Worm (Caenorhabditis elegans) whole organism, young adult: ENCODE results near the gene K11H3.8.

Experiments
- ccch-3 ChIP-seq: fragments of 200-800 bp; sonication (Bioruptor generic); optimal IDR thresholded peaks from 2 replicates; lab custom pipeline; 2018; ENCODE audit warnings: mild to moderate bottlenecking, missing genetic modification characterization, missing compliant biosample characterization
- ceh-79 ChIP-seq: sonication (generic microtip); optimal IDR thresholded peaks from 2 replicates; lab custom pipeline; 2017; ENCODE audit warnings: mild to moderate bottlenecking, missing genetic modification characterization, missing compliant biosample characterization
- efl-1 ChIP-seq: fragments of 150-350 bp; optimal IDR thresholded peaks from 2 replicates; lab custom pipeline; 2014; ENCODE audit warnings: missing biosample characterization, missing genetic modification reagents, missing genetic modification characterization
- lin-35 ChIP-seq, 3 experiments: fragments of 150-350 bp in 2 of 3; sonication (generic microtip) in 1 of 3; optimal IDR thresholded peaks; 2 replicates each; lab custom pipeline; 2014 to 2018; ENCODE audit warnings: missing biosample characterization in 3 of 3, missing genetic modification characterization in 3 of 3, missing genetic modification reagents in 3 of 3
- mel-28 ChIP-seq: sonication (generic microtip); optimal IDR thresholded peaks from 2 replicates; lab custom pipeline; 2016; ENCODE audit warnings: borderline replicate concordance, mild to moderate bottlenecking, missing genetic modification characterization, missing compliant biosample characterization
- pha-4 ChIP-seq: fragments of 150-350 bp; sonication (generic microtip); optimal IDR thresholded peaks from 2 replicates; lab custom pipeline; 2014; ENCODE audit warnings: missing biosample characterization, missing genetic modification reagents, missing genetic modification characterization
- rpc-1 ChIP-seq, 2 experiments: fragments of 150-350 bp in 1 of 2; sonication (generic microtip) in 1 of 2; optimal IDR thresholded peaks; 2 replicates each; lab custom pipeline; 2014 to 2018; ENCODE audit warnings: missing biosample characterization in 1 of 2, missing genetic modification characterization in 1 of 2, missing genetic modification reagents in 1 of 2, missing genotype in 1 of 2
- sea-2 ChIP-seq: fragments of 200-800 bp; sonication (Bioruptor generic); IDR thresholded peaks from 2 replicates; pipeline ENCODE4 v1.3.6; 2022; ENCODE audit warnings: missing genetic modification characterization, missing compliant biosample characterization
- snpc-4 ChIP-seq, 5 experiments: fragments of 150-350 bp in 1 of 5; sonication (generic microtip) in 4 of 5; optimal IDR thresholded peaks; 2 replicates each; lab custom pipeline; 2014 to 2018; ENCODE audit warnings: missing genetic modification characterization in 5 of 5, missing biosample characterization in 3 of 5, antibody characterized with exemption in 2 of 5, mild to moderate bottlenecking in 2 of 5, missing compliant biosample characterization in 2 of 5, missing genotype in 2 of 5, moderate library complexity in 2 of 5, missing genetic modification reagents in 1 of 5

DNA sequence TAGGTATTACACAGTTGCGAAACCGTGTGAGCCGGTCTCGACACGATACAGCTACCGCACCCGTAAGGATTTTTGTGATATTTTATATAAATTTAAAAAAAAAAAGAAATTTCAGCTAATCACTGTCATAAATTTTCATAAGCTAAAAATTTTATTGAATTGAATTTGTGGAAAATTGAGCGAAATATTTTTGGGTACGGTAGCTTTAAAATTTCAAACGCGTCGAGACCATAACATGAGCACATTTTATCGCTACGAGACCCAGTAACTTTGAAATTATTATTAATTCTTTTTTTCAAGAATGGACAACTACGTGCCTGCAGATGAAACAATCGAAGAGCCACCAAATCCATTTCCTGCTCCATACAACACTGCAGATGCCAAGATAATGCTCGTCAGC lies 21.8 kb upstream of the K11H3.8 start, which contains the start of gene ZK632.14:
- TF ChIP-seq rpc-1 (optimal IDR thresholded peaks at IDR 0.05; lab: Kevin White, UChicago) (no peak), rpc-1 (tag; optimal IDR thresholded peaks at IDR 0.05; lab: Kevin White, UChicago) (no peak), pha-4 (tag; lab: Kevin White, UChicago) (no peak), efl-1 (GFP tag; lab: Kevin White, UChicago) (no peak), lin-35 (GFP tag; optimal IDR thresholded peaks at IDR 0.05; lab: Kevin White, UChicago) (no peak), mel-28 (no peak), snpc-4 (GFP tag; optimal IDR thresholded peaks at IDR 0.05; lab: Kevin White, UChicago) (no peak), snpc-4 (tag; optimal IDR thresholded peaks at IDR 0.05; lab: Kevin White, UChicago) (no peak), ccch-3 (GFP tag; lab: Kevin White, UChicago) (no peak), sea-2 (no peak), ceh-79 (no peak)
